Fruit fly (Drosophila melanogaster) whole organism, adult: ENCODE results near the gene Drice.

ENCODE experiments used
- CG11617 ChIP-seq: fragments of 200-800 bp; sonication (Bioruptor generic); optimal IDR thresholded peaks from 2 replicates; lab custom pipeline; 2017; ENCODE audit warnings: mild to moderate bottlenecking, missing biosample characterization, missing genetic modification reagents, missing genetic modification characterization
- CG12768 ChIP-seq: fragments of 200-800 bp; sonication (Bioruptor generic); optimal IDR thresholded peaks from 2 replicates; lab custom pipeline; 2017; ENCODE audit warnings: missing biosample characterization, missing genetic modification characterization, mild to moderate bottlenecking, moderate library complexity, missing genetic modification reagents
- CG7101 ChIP-seq: fragments of 200-800 bp; sonication (Bioruptor generic); optimal IDR thresholded peaks from 2 replicates; lab custom pipeline; 2018; ENCODE audit warnings: missing biosample characterization, mild to moderate bottlenecking, missing genetic modification characterization, moderate library complexity
- Hr96 ChIP-seq: fragments of 200-800 bp; sonication (Bioruptor generic); optimal IDR thresholded peaks from 2 replicates; lab custom pipeline; 2016; ENCODE audit warnings: missing biosample characterization, missing genetic modification characterization
- Mnt ChIP-seq: fragments of 200-800 bp; sonication (Bioruptor generic); optimal IDR thresholded peaks from 2 replicates; lab custom pipeline; 2016; ENCODE audit warnings: missing biosample characterization, mild to moderate bottlenecking, missing genetic modification characterization
- cic ChIP-seq: fragments of 200-800 bp; sonication (Bioruptor generic); optimal IDR thresholded peaks from 2 replicates; lab custom pipeline; 2017; ENCODE audit warnings: missing biosample characterization, mild to moderate bottlenecking, missing genetic modification characterization, moderate library complexity
- kay ChIP-seq: fragments of 200-800 bp; sonication (Bioruptor generic); peaks from one replicate; lab custom pipeline; 2016; ENCODE audit warnings: missing biosample characterization, missing genetic modification characterization, borderline replicate concordance
- pad ChIP-seq: fragments of 200-800 bp; sonication (Bioruptor generic); optimal IDR thresholded peaks from 3 replicates; lab custom pipeline; 2017; ENCODE audit warnings: missing biosample characterization, missing genetic modification characterization, mild to moderate bottlenecking, moderate library complexity, missing genetic modification reagents

DNA sequence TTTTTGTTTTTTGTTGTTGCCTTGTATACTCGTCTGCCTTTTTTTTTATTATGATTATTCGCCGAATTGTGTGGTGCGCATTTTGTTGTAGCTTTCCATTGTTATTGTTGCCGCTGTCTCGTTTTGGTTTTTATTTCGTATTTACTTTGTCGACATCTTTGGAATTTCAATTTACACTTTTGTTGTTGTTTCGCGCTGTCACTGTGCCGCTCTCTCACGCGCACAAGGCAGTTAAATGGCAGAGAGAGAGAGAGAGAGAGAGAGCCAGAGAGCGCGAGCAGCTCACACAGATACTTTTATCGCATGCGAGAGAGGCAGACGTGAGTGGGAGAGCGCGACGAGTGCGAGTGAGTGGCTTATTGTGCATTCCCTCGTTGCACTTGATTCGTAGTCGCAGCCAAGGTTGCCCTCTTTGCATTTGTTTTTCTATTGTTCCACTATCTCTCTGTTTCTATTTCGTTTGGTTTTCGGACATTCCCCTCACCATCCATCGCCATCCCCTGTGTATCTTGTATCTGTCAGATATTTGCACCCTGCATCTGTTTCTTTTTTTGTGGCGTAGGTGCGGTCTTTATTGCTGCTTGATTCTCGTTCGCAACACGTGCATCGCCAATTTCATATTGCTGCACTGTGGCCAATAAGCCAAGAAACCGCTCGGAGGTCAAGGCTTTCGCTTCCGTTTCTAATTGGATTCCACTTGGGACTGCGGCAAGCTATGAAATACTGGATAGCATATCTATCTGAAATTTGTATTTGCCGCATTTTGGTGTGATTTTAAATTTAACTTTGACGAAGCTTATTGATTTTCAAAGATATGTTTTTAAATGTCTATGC is 24.9 kb upstream of the Drice start:
- TF ChIP-seq kay (GFP tag; lab: Kevin White, UChicago) = no peak
- no peak for TF ChIP-seq Hr96 (GFP tag; lab: Kevin White, UChicago)
- TF ChIP-seq Mnt (GFP tag; lab: Kevin White, UChicago) = peak; percentile 62
- no peak for TF ChIP-seq CG7101
- no peak for TF ChIP-seq pad
- TF ChIP-seq CG12768 (GFP tag; lab: Kevin White, UChicago) = peak; percentile 8
- no peak for TF ChIP-seq CG11617 (GFP tag; lab: Kevin White, UChicago)
- peak; percentile 58 for TF ChIP-seq cic (GFP tag; lab: Kevin White, UChicago)
